Worm (Caenorhabditis elegans): ENCODE results near the gene cpr-1.

ce11 chrV:11958343-11959291, 16.7 kb upstream of the cpr-1 start, which contains the start of gene F58H1.5:
- TF ChIP-seq elt-3 (tag; optimal IDR thresholded peaks at IDR 0.05) (no peak), ztf-11 (tag; optimal IDR thresholded peaks at IDR 0.05) (no peak), F13H6.1 (tag; optimal IDR thresholded peaks at IDR 0.05) (no peak), elt-1 (tag; optimal IDR thresholded peaks at IDR 0.05) (no peak), sma-3 (GFP tag; optimal IDR thresholded peaks at IDR 0.05) (no peak), nhr-237 (tag; optimal IDR thresholded peaks at IDR 0.05) (no peak), ama-1 (optimal IDR thresholded peaks at IDR 0.05) (no peak), nhr-12 (tag; optimal IDR thresholded peaks at IDR 0.05) (no peak), zag-1 (tag; optimal IDR thresholded peaks at IDR 0.05) (no peak)
